Fruit fly (Drosophila melanogaster) whole organism, embryonic: ENCODE measurements around the gene Dpm3.
A peak's percentile ranks its signal among the peaks of the same experiment; 100 is the strongest.

Source experiments
- Bteb2 ChIP-seq: fragments of 200-800 bp; sonication (Bioruptor generic); optimal IDR thresholded peaks from 2 replicates; lab custom pipeline; 2016; ENCODE audit warnings: missing biosample characterization, missing genetic modification characterization
- CG10431 ChIP-seq: fragments of 200-800 bp; sonication (Bioruptor generic); optimal IDR thresholded peaks from 3 replicates; lab custom pipeline; 2018; ENCODE audit warnings: missing biosample characterization, mild to moderate bottlenecking, missing genetic modification characterization
- CG10543 ChIP-seq: fragments of 200-800 bp; sonication (Bioruptor generic); optimal IDR thresholded peaks from 3 replicates; lab custom pipeline; 2017; ENCODE audit warnings: missing biosample characterization, mild to moderate bottlenecking, missing genetic modification characterization, moderate library complexity
- CG11504 ChIP-seq: fragments of 200-800 bp; sonication (Bioruptor generic); optimal IDR thresholded peaks from 3 replicates; lab custom pipeline; 2019; ENCODE audit warnings: missing biosample characterization, mild to moderate bottlenecking, missing genetic modification characterization, moderate library complexity
- CG13287 ChIP-seq: fragments of 200-800 bp; sonication (Bioruptor generic); IDR thresholded peaks from 2 replicates; pipeline ENCODE4 v1.3.6; 2022; ENCODE audit warnings: missing biosample characterization, missing genetic modification characterization; ENCODE audit not compliant: partially characterized antibody
- CG17186 ChIP-seq: fragments of 200-800 bp; sonication (Bioruptor generic); optimal IDR thresholded peaks from 3 replicates; lab custom pipeline; 2017; ENCODE audit warnings: missing biosample characterization, missing genetic modification reagents, missing genetic modification characterization
- CG17912 ChIP-seq: fragments of 200-800 bp; sonication (Bioruptor generic); optimal IDR thresholded peaks from 2 replicates; lab custom pipeline; 2018; ENCODE audit warnings: missing biosample characterization, mild to moderate bottlenecking, missing genetic modification characterization
- CG18599 ChIP-seq: fragments of 200-800 bp; sonication (Bioruptor generic); optimal IDR thresholded peaks from 3 replicates; lab custom pipeline; 2017; ENCODE audit warnings: missing biosample characterization, missing genetic modification characterization, mild to moderate bottlenecking, moderate library complexity, missing genetic modification reagents
- CG2199 ChIP-seq: fragments of 200-800 bp; sonication (Bioruptor generic); IDR thresholded peaks from 3 replicates; pipeline ENCODE4 v1.3.6; 2022; ENCODE audit warnings: missing biosample characterization, missing genetic modification characterization
- CG3163 ChIP-seq: fragments of 200-800 bp; sonication (Bioruptor generic); optimal IDR thresholded peaks from 3 replicates; lab custom pipeline; 2016; ENCODE audit warnings: missing biosample characterization, missing genetic modification characterization
- CG34224 ChIP-seq: fragments of 200-800 bp; sonication (Bioruptor generic); IDR thresholded peaks from 3 replicates; pipeline ENCODE4 v1.3.6; 2022; ENCODE audit warnings: missing biosample characterization, missing genetic modification characterization; ENCODE audit not compliant: partially characterized antibody
- CG3847 ChIP-seq: fragments of 200-800 bp; sonication (Bioruptor generic); IDR thresholded peaks from 2 replicates; pipeline ENCODE4 v1.3.6; 2022; ENCODE audit warnings: missing biosample characterization, missing genetic modification characterization
- CG42726 ChIP-seq: fragments of 200-800 bp; sonication (Bioruptor generic); IDR thresholded peaks from 2 replicates; pipeline ENCODE4 v1.3.6; 2022; ENCODE audit warnings: missing biosample characterization, missing genetic modification characterization; ENCODE audit not compliant: partially characterized antibody
- CG6175 ChIP-seq: fragments of 200-800 bp; sonication (Bioruptor generic); IDR thresholded peaks from 3 replicates; pipeline ENCODE4 v1.3.6; 2022; ENCODE audit warnings: missing biosample characterization, missing genetic modification characterization
- CG6791 ChIP-seq: fragments of 200-800 bp; sonication (Bioruptor generic); IDR thresholded peaks from 3 replicates; pipeline ENCODE4 v1.3.6; 2022; ENCODE audit warnings: missing biosample characterization, missing genetic modification characterization; ENCODE audit not compliant: partially characterized antibody
- CG8478 ChIP-seq: fragments of >200 bp; optimal IDR thresholded peaks from 2 replicates; lab custom pipeline; 2018
- Dll ChIP-seq: fragments of 200-800 bp; sonication (Bioruptor generic); IDR thresholded peaks from 4 replicates; pipeline ENCODE4 v1.3.6; 2022; ENCODE audit warnings: missing biosample characterization, missing genetic modification characterization; ENCODE audit not compliant: partially characterized antibody
- E2f1 ChIP-seq: fragments of 200-800 bp; sonication (Bioruptor generic); IDR thresholded peaks from 2 replicates; pipeline ENCODE4 v1.3.6; 2022; ENCODE audit warnings: missing biosample characterization, missing genetic modification characterization
- HLH4C ChIP-seq: fragments of 200-800 bp; sonication (Bioruptor generic); IDR thresholded peaks from 3 replicates; pipeline ENCODE4 v1.3.6; 2022; ENCODE audit warnings: missing biosample characterization, missing genetic modification characterization; ENCODE audit not compliant: partially characterized antibody
- HLH54F ChIP-seq: fragments of 200-800 bp; sonication (Bioruptor generic); optimal IDR thresholded peaks from 3 replicates; lab custom pipeline; 2016; ENCODE audit warnings: missing biosample characterization, missing genetic modification characterization
- HLHmδ ChIP-seq: fragments of 200-800 bp; sonication (Bioruptor generic); optimal IDR thresholded peaks from 2 replicates; lab custom pipeline; 2018; ENCODE audit warnings: missing biosample characterization, mild to moderate bottlenecking, missing genetic modification characterization, moderate library complexity
- Hmr ChIP-seq: fragments of 200-800 bp; sonication (Bioruptor generic); optimal IDR thresholded peaks from 3 replicates; lab custom pipeline; 2017; ENCODE audit warnings: mild to moderate bottlenecking, missing biosample characterization, missing genetic modification reagents, missing genetic modification characterization
- Jarid2 ChIP-seq: fragments of 200-800 bp; sonication (Bioruptor generic); optimal IDR thresholded peaks from 3 replicates; lab custom pipeline; 2017; ENCODE audit warnings: mild to moderate bottlenecking, missing biosample characterization, missing genetic modification reagents, missing genetic modification characterization
- Mad ChIP-seq: fragments of 200-800 bp; sonication (Bioruptor generic); optimal IDR thresholded peaks from 2 replicates; lab custom pipeline; 2016; ENCODE audit warnings: missing biosample characterization, missing genetic modification characterization
- NFAT ChIP-seq: fragments of 200-800 bp; sonication (Bioruptor generic); IDR thresholded peaks from 2 replicates; pipeline ENCODE4 v1.3.6; 2022; ENCODE audit warnings: missing biosample characterization, missing genetic modification characterization
- Neu2 ChIP-seq: fragments of 200-800 bp; sonication (Bioruptor generic); optimal IDR thresholded peaks from 3 replicates; lab custom pipeline; 2016; ENCODE audit warnings: missing biosample characterization, missing genetic modification characterization, borderline replicate concordance
- Nf-YC ChIP-seq: fragments of 200-800 bp; optimal IDR thresholded peaks from 3 replicates; lab custom pipeline; 2019; ENCODE audit warnings: missing biosample characterization, mild to moderate bottlenecking, missing genetic modification characterization, moderate library complexity
- Opbp ChIP-seq: fragments of 200-800 bp; sonication (Bioruptor generic); IDR thresholded peaks from 3 replicates; pipeline ENCODE4 v1.3.6; 2022; ENCODE audit warnings: missing biosample characterization, missing genetic modification characterization; ENCODE audit not compliant: partially characterized antibody
- Scr ChIP-seq: fragments of 200-800 bp; sonication (Bioruptor generic); IDR thresholded peaks from 2 replicates; pipeline ENCODE4 v1.3.6; 2022; ENCODE audit warnings: missing biosample characterization, missing genetic modification characterization; ENCODE audit not compliant: partially characterized antibody
- abd-A ChIP-seq: fragments of 200-800 bp; sonication (Bioruptor generic); optimal IDR thresholded peaks from 3 replicates; lab custom pipeline; 2019; ENCODE audit warnings: missing biosample characterization, mild to moderate bottlenecking, missing genetic modification characterization, moderate library complexity
- cg ChIP-seq: fragments of 200-800 bp; sonication (Bioruptor generic); optimal IDR thresholded peaks from 3 replicates; lab custom pipeline; 2019; ENCODE audit warnings: missing biosample characterization, mild to moderate bottlenecking, missing genetic modification characterization, moderate library complexity
- chinmo ChIP-seq: fragments of 200-800 bp; sonication (Bioruptor generic); IDR thresholded peaks from 4 replicates; pipeline ENCODE4 v1.3.6; 2022; ENCODE audit warnings: missing biosample characterization, missing genetic modification characterization; ENCODE audit not compliant: partially characterized antibody
- chm ChIP-seq: fragments of 200-800 bp; sonication (Bioruptor generic); IDR thresholded peaks from 2 replicates; pipeline ENCODE4 v1.3.6; 2022; ENCODE audit warnings: missing biosample characterization, missing genetic modification characterization
- ci ChIP-seq: fragments of 200-800 bp; sonication (Bioruptor generic); IDR thresholded peaks from 3 replicates; pipeline ENCODE4 v1.3.6; 2022; ENCODE audit warnings: missing biosample characterization, missing genetic modification characterization
- crol ChIP-seq: fragments of 200-800 bp; sonication (Bioruptor generic); IDR thresholded peaks from 2 replicates; pipeline ENCODE4 v1.3.6; 2022; ENCODE audit warnings: missing biosample characterization, missing genetic modification characterization
- dimm ChIP-seq: fragments of 200-800 bp; sonication (Bioruptor generic); IDR thresholded peaks from 2 replicates; pipeline ENCODE4 v1.3.6; 2022; ENCODE audit warnings: missing biosample characterization, missing genetic modification characterization
- jing ChIP-seq: fragments of 200-800 bp; sonication (Bioruptor generic); optimal IDR thresholded peaks from 2 replicates; lab custom pipeline; 2018; ENCODE audit warnings: missing biosample characterization, mild to moderate bottlenecking, missing genetic modification characterization
- ken ChIP-seq: fragments of 200-800 bp; sonication (Bioruptor generic); IDR thresholded peaks from 3 replicates; pipeline ENCODE4 v1.3.6; 2022; ENCODE audit warnings: missing biosample characterization, missing genetic modification characterization
- knrl ChIP-seq: fragments of 200-800 bp; sonication (Bioruptor generic); IDR thresholded peaks from 3 replicates; pipeline ENCODE4 v1.3.6; 2022; ENCODE audit warnings: missing biosample characterization, missing genetic modification characterization; ENCODE audit not compliant: partially characterized antibody
- luna ChIP-seq: fragments of 200-800 bp; sonication (Bioruptor generic); optimal IDR thresholded peaks from 2 replicates; lab custom pipeline; 2016; ENCODE audit warnings: missing biosample characterization, missing genetic modification characterization
- mirr ChIP-seq: fragments of 200-800 bp; sonication (Bioruptor generic); optimal IDR thresholded peaks from 3 replicates; lab custom pipeline; 2018; ENCODE audit warnings: missing biosample characterization, mild to moderate bottlenecking, missing genetic modification characterization
- pan ChIP-seq, 4 experiments: fragments of >200 bp in 3 of 4; fragments of 200-800 bp in 1 of 4; sonication (Bioruptor generic) in 1 of 4; optimal IDR thresholded peaks in 3 of 4; IDR thresholded peaks in 1 of 4; 2 replicates each; pipeline versions ENCODE4 v1.3.6 to Lab custom; 2017 to 2022; ENCODE audit warnings: missing biosample characterization in 2 of 4, missing genetic modification characterization in 2 of 4, mixed read lengths in 1 of 4
- sens-2 ChIP-seq: fragments of 200-800 bp; sonication (Bioruptor generic); IDR thresholded peaks from 2 replicates; pipeline ENCODE4 v1.3.6; 2022; ENCODE audit warnings: missing biosample characterization, missing genetic modification characterization
- so ChIP-seq: fragments of 200-800 bp; sonication (Bioruptor generic); IDR thresholded peaks from 3 replicates; pipeline ENCODE4 v1.3.6; 2022; ENCODE audit warnings: missing biosample characterization, missing genetic modification characterization
- sr ChIP-seq: fragments of 200-800 bp; sonication (Bioruptor generic); IDR thresholded peaks from 3 replicates; pipeline ENCODE4 v1.3.6; 2022; ENCODE audit warnings: missing biosample characterization, missing genetic modification characterization
- vvl ChIP-seq: fragments of 200-800 bp; sonication (Bioruptor generic); IDR thresholded peaks from 2 replicates; pipeline ENCODE4 v1.3.6; 2022; ENCODE audit warnings: missing biosample characterization, missing genetic modification characterization
- wdn ChIP-seq: fragments of 200-800 bp; sonication (Bioruptor generic); IDR thresholded peaks from 2 replicates; pipeline ENCODE4 v1.3.6; 2022; ENCODE audit warnings: missing biosample characterization, missing genetic modification characterization
- z ChIP-seq: fragments of 200-800 bp; sonication (Bioruptor generic); IDR thresholded peaks from 3 replicates; pipeline ENCODE4 v1.3.6; 2022; ENCODE audit warnings: missing biosample characterization, missing genetic modification characterization

The Dpm3 gene

dm6 chr3R:13450338-13450737 is 47.5 kb upstream of the Dpm3 start, which contains the start of gene side-IV:
Gene side-IV, plus strand, starts transcription at chr3R:13450590.
- TF ChIP-seq Opbp (GFP tag; lab: Robert Waterston, UW) (peak; percentile 41; the same call in 2 of the 3 replicates), CG3847 (GFP tag; lab: Robert Waterston, UW) (0 out of 2 replicates have a peak, but pooled peaks have one; percentile 16), CG17186 (no peak), sens-2 (0 out of 2 replicates have a peak, but pooled peaks have one; percentile 12), CG18599 (GFP tag; lab: Kevin White, UChicago) (peak; percentile 18), so (GFP tag; lab: Robert Waterston, UW) (peak; percentile 60; the same call in 1 of the 3 replicates), CG6791 (GFP tag; lab: Robert Waterston, UW) (0 out of 3 replicates have a peak, but pooled peaks have one; percentile 49), CG2199 (GFP tag; lab: Robert Waterston, UW) (peak; percentile 81), Mad (GFP tag; lab: Kevin White, UChicago) (no peak), CG13287 (GFP tag; lab: Robert Waterston, UW) (peak; percentile 28; the same call in 1 of the 2 replicates), chm (GFP tag; lab: Robert Waterston, UW) (peak; percentile 53), CG10543 (GFP tag; lab: Kevin White, UChicago) (peak; percentile 34), wdn (GFP tag; lab: Robert Waterston, UW) (no peak), CG34224 (GFP tag; lab: Robert Waterston, UW) (peak; percentile 34; the same call in 1 of the 3 replicates), dimm (GFP tag; lab: Robert Waterston, UW) (no peak), sr (0 out of 3 replicates have a peak, but pooled peaks have one; percentile 6), knrl (GFP tag; lab: Robert Waterston, UW) (peak; percentile 17; the same call in 1 of the 3 replicates), ci (GFP tag; lab: Robert Waterston, UW) (peak; percentile 65; the same call in 2 of the 3 replicates), ken (GFP tag; lab: Robert Waterston, UW) (peak; percentile 9; the same call in 1 of the 3 replicates), HLHmδ (GFP tag; lab: Kevin White, UChicago) (peak; percentile 47), vvl (GFP tag; lab: Robert Waterston, UW) (peak; percentile 56), CG17912 (GFP tag; lab: Kevin White, UChicago) (no peak), HLH54F (GFP tag; lab: Kevin White, UChicago) (no peak), luna (GFP tag; lab: Kevin White, UChicago) (no peak), NFAT (peak; percentile 27; the same call in 1 of the 2 replicates), HLH4C (GFP tag; lab: Robert Waterston, UW) (peak; percentile 43; the same call in 1 of the 3 replicates), Bteb2 (GFP tag; lab: Kevin White, UChicago) (no peak), Nf-YC (tag; lab: Kevin White, UChicago) (peak; percentile 35), E2f1 (GFP tag; lab: Robert Waterston, UW) (peak; percentile 26; the same call in 1 of the 2 replicates), CG6175 (GFP tag; lab: Robert Waterston, UW) (no peak), CG42726 (GFP tag; lab: Robert Waterston, UW) (peak; percentile 36; the same call in 1 of the 2 replicates), jing (GFP tag; lab: Kevin White, UChicago) (peak; percentile 17), cg (peak; percentile 80), CG8478 (lab: Kevin White, UChicago) (peak; percentile 89), CG3163 (GFP tag; lab: Kevin White, UChicago) (peak; percentile 90), Dll (GFP tag; lab: Robert Waterston, UW) (0 out of 4 replicates have a peak, but pooled peaks have one; percentile 25), abd-A (tag; lab: Kevin White, UChicago) (peak; percentile 67), mirr (peak; percentile 23), Scr (peak; percentile 44; the same call in 1 of the 2 replicates), pan (optimal IDR thresholded peaks at IDR 0.05; lab: Kevin White, UChicago) (no peak), pan (GFP tag; optimal IDR thresholded peaks at IDR 0.05 in 1 of 2, IDR thresholded peaks at IDR 0.05 in 1 of 2) (peak in 1 of 2 experiments; percentile 26), Jarid2 (GFP tag; lab: Kevin White, UChicago) (peak; percentile 96), chinmo (no peak), z (peak; percentile 56; the same call in 2 of the 3 replicates), crol (GFP tag; lab: Robert Waterston, UW) (peak; percentile 23; the same call in 1 of the 2 replicates), CG10431 (GFP tag; lab: Kevin White, UChicago) (peak; percentile 14), Neu2 (GFP tag; lab: Kevin White, UChicago) (no peak), CG11504 (tag; lab: Kevin White, UChicago) (peak; percentile 14), Hmr (GFP tag; lab: Kevin White, UChicago) (peak; percentile 27)
